Fruit fly (Drosophila melanogaster) whole organism, embryonic: ENCODE data around the gene CG15356.
A peak's percentile ranks its signal among the peaks of the same experiment; 100 is the strongest.

Source experiments
- ATbp ChIP-seq: fragments of 200-800 bp; sonication (Bioruptor generic); optimal IDR thresholded peaks from 2 replicates; lab custom pipeline; 2017; ENCODE audit warnings: missing biosample characterization, mild to moderate bottlenecking, missing genetic modification characterization, missing genetic modification reagents
- CG10979 ChIP-seq: fragments of 200-800 bp; sonication (Bioruptor generic); optimal IDR thresholded peaks from 2 replicates; lab custom pipeline; 2018; ENCODE audit warnings: missing biosample characterization, mild to moderate bottlenecking, missing genetic modification characterization, moderate library complexity
- CG11093 ChIP-seq: fragments of 200-800 bp; sonication (Bioruptor generic); IDR thresholded peaks from 3 replicates; pipeline ENCODE4 v1.3.6; 2022; ENCODE audit warnings: missing biosample characterization, missing genetic modification characterization
- CG12659 ChIP-seq: fragments of 200-800 bp; sonication (Bioruptor generic); optimal IDR thresholded peaks from 3 replicates; lab custom pipeline; 2017; ENCODE audit warnings: mild to moderate bottlenecking, missing biosample characterization, missing genetic modification reagents, missing genetic modification characterization
- CG12744 ChIP-seq: fragments of 200-800 bp; sonication (Bioruptor generic); optimal IDR thresholded peaks from 2 replicates; lab custom pipeline; 2016; ENCODE audit warnings: missing biosample characterization, missing genetic modification characterization
- CG13624 ChIP-seq: fragments of 200-800 bp; sonication (Bioruptor generic); optimal IDR thresholded peaks from 2 replicates; lab custom pipeline; 2016; ENCODE audit warnings: missing biosample characterization, missing genetic modification characterization
- CG14014 ChIP-seq: fragments of 200-800 bp; sonication (Bioruptor generic); IDR thresholded peaks from 2 replicates; pipeline ENCODE4 v1.3.6; 2022; ENCODE audit warnings: missing biosample characterization, missing genetic modification characterization
- CG14860 ChIP-seq: fragments of 200-800 bp; sonication (Bioruptor generic); IDR thresholded peaks from 3 replicates; pipeline ENCODE4 v1.3.6; 2022; ENCODE audit warnings: missing biosample characterization, missing genetic modification characterization; ENCODE audit not compliant: partially characterized antibody
- CG15073 ChIP-seq: fragments of 200-800 bp; sonication (Bioruptor generic); optimal IDR thresholded peaks from 2 replicates; lab custom pipeline; 2016; ENCODE audit warnings: missing biosample characterization, missing genetic modification characterization
- CG1529 ChIP-seq: fragments of 200-800 bp; sonication (Bioruptor generic); optimal IDR thresholded peaks from 3 replicates; lab custom pipeline; 2018; ENCODE audit warnings: missing biosample characterization, missing genetic modification characterization
- CG17186 ChIP-seq: fragments of 200-800 bp; sonication (Bioruptor generic); optimal IDR thresholded peaks from 3 replicates; lab custom pipeline; 2017; ENCODE audit warnings: missing biosample characterization, missing genetic modification reagents, missing genetic modification characterization
- CG17359 ChIP-seq: fragments of 200-800 bp; sonication (Bioruptor generic); optimal IDR thresholded peaks from 3 replicates; lab custom pipeline; 2018; ENCODE audit warnings: missing biosample characterization, mild to moderate bottlenecking, missing genetic modification characterization, moderate library complexity
- CG17912 ChIP-seq: fragments of 200-800 bp; sonication (Bioruptor generic); optimal IDR thresholded peaks from 2 replicates; lab custom pipeline; 2018; ENCODE audit warnings: missing biosample characterization, mild to moderate bottlenecking, missing genetic modification characterization
- CG2120 ChIP-seq: fragments of 200-800 bp; sonication (Bioruptor generic); optimal IDR thresholded peaks from 3 replicates; lab custom pipeline; 2016; ENCODE audit warnings: missing biosample characterization, missing genetic modification characterization
- CG2875 ChIP-seq: fragments of 200-800 bp; sonication (Bioruptor generic); optimal IDR thresholded peaks from 2 replicates; lab custom pipeline; 2017; ENCODE audit warnings: missing biosample characterization, mild to moderate bottlenecking, missing genetic modification characterization, missing genetic modification reagents
- CG3407 ChIP-seq: fragments of 200-800 bp; sonication (Bioruptor generic); optimal IDR thresholded peaks from 2 replicates; lab custom pipeline; 2018; ENCODE audit warnings: missing biosample characterization, mild to moderate bottlenecking, missing genetic modification characterization
- CG34224 ChIP-seq: fragments of 200-800 bp; sonication (Bioruptor generic); IDR thresholded peaks from 3 replicates; pipeline ENCODE4 v1.3.6; 2022; ENCODE audit warnings: missing biosample characterization, missing genetic modification characterization; ENCODE audit not compliant: partially characterized antibody
- CG4282 ChIP-seq: fragments of 200-800 bp; sonication (Bioruptor generic); optimal IDR thresholded peaks from 2 replicates; lab custom pipeline; 2016; ENCODE audit warnings: missing biosample characterization, missing genetic modification characterization
- CG6254 ChIP-seq: fragments of 200-800 bp; sonication (Bioruptor generic); optimal IDR thresholded peaks from 3 replicates; lab custom pipeline; 2017; ENCODE audit warnings: mild to moderate bottlenecking, missing biosample characterization, missing genetic modification reagents, missing genetic modification characterization
- CG7745 ChIP-seq: fragments of 200-800 bp; sonication (Bioruptor generic); optimal IDR thresholded peaks from 2 replicates; lab custom pipeline; 2018; ENCODE audit warnings: missing biosample characterization, mild to moderate bottlenecking, missing genetic modification characterization, moderate library complexity
- CG7839 ChIP-seq: fragments of 200-800 bp; sonication (Bioruptor generic); optimal IDR thresholded peaks from 3 replicates; lab custom pipeline; 2018; ENCODE audit warnings: missing biosample characterization, mild to moderate bottlenecking, missing genetic modification characterization, moderate library complexity
- CG8089 ChIP-seq: fragments of 200-800 bp; sonication (Bioruptor generic); optimal IDR thresholded peaks from 3 replicates; lab custom pipeline; 2016; ENCODE audit warnings: missing biosample characterization, missing genetic modification characterization
- CG9876 ChIP-seq: fragments of 200-800 bp; sonication (Bioruptor generic); optimal IDR thresholded peaks from 2 replicates; lab custom pipeline; 2016; ENCODE audit warnings: missing biosample characterization, missing genetic modification characterization
- CkIIα-i1 ChIP-seq: fragments of 200-800 bp; sonication (Bioruptor generic); IDR thresholded peaks from 2 replicates; pipeline ENCODE4 v1.3.6; 2022; ENCODE audit warnings: missing biosample characterization, missing genetic modification characterization
- D19B ChIP-seq: fragments of 200-800 bp; sonication (Bioruptor generic); optimal IDR thresholded peaks from 2 replicates; lab custom pipeline; 2017; ENCODE audit warnings: missing biosample characterization, mild to moderate bottlenecking, missing genetic modification characterization
- Fer3 ChIP-seq: fragments of 200-800 bp; sonication (Bioruptor generic); optimal IDR thresholded peaks from 2 replicates; lab custom pipeline; 2018; ENCODE audit warnings: missing biosample characterization, mild to moderate bottlenecking, missing genetic modification characterization, moderate library complexity
- Hey ChIP-seq: fragments of 200-800 bp; sonication (Bioruptor generic); optimal IDR thresholded peaks from 3 replicates; lab custom pipeline; 2018; ENCODE audit warnings: missing biosample characterization, mild to moderate bottlenecking, missing genetic modification characterization
- HmgD ChIP-seq: fragments of 200-800 bp; sonication (Bioruptor generic); optimal IDR thresholded peaks from 3 replicates; lab custom pipeline; 2016; ENCODE audit warnings: missing biosample characterization, missing genetic modification characterization
- Jarid2 ChIP-seq: fragments of 200-800 bp; sonication (Bioruptor generic); optimal IDR thresholded peaks from 3 replicates; lab custom pipeline; 2017; ENCODE audit warnings: mild to moderate bottlenecking, missing biosample characterization, missing genetic modification reagents, missing genetic modification characterization
- Med ChIP-seq: fragments of 200-800 bp; sonication (Bioruptor generic); peaks from one replicate; lab custom pipeline; 2016; ENCODE audit warnings: missing biosample characterization, missing genetic modification characterization, mild to moderate bottlenecking, inconsistent platforms, moderate library complexity
- NK7.1 ChIP-seq: fragments of 200-800 bp; sonication (Bioruptor generic); optimal IDR thresholded peaks from 3 replicates; lab custom pipeline; 2016; ENCODE audit warnings: missing biosample characterization, missing genetic modification characterization
- Oli ChIP-seq: fragments of 200-800 bp; sonication (Bioruptor generic); optimal IDR thresholded peaks from 2 replicates; lab custom pipeline; 2018; ENCODE audit warnings: missing biosample characterization, mild to moderate bottlenecking, missing genetic modification characterization, moderate library complexity
- Opbp ChIP-seq: fragments of 200-800 bp; sonication (Bioruptor generic); IDR thresholded peaks from 3 replicates; pipeline ENCODE4 v1.3.6; 2022; ENCODE audit warnings: missing biosample characterization, missing genetic modification characterization; ENCODE audit not compliant: partially characterized antibody
- Rx ChIP-seq: fragments of 200-800 bp; sonication (Bioruptor generic); IDR thresholded peaks from 2 replicates; pipeline ENCODE4 v1.3.6; 2022; ENCODE audit warnings: missing biosample characterization, missing genetic modification characterization
- Side ChIP-seq: fragments of 200-800 bp; sonication (Bioruptor generic); optimal IDR thresholded peaks from 2 replicates; lab custom pipeline; 2016; ENCODE audit warnings: missing biosample characterization, missing genetic modification characterization
- Sry-δ ChIP-seq: fragments of 200-800 bp; sonication (Bioruptor generic); optimal IDR thresholded peaks from 2 replicates; lab custom pipeline; 2016; ENCODE audit warnings: missing biosample characterization, missing genetic modification characterization
- Tbp ChIP-seq: fragments of >200 bp; optimal IDR thresholded peaks from 2 replicates; lab custom pipeline; 2018; ENCODE audit warnings: missing biosample characterization, missing genetic modification characterization
- YL-1 ChIP-seq: fragments of 200-800 bp; sonication (Bioruptor generic); optimal IDR thresholded peaks from 3 replicates; lab custom pipeline; 2017; ENCODE audit warnings: missing biosample characterization, mild to moderate bottlenecking, missing genetic modification characterization
- amos ChIP-seq: fragments of 200-800 bp; sonication (Bioruptor generic); IDR thresholded peaks from 2 replicates; pipeline ENCODE4 v1.3.6; 2022; ENCODE audit warnings: missing biosample characterization, missing genetic modification characterization; ENCODE audit not compliant: partially characterized antibody
- ase ChIP-seq: fragments of 200-800 bp; sonication (Bioruptor generic); IDR thresholded peaks from 3 replicates; pipeline ENCODE4 v1.3.6; 2022; ENCODE audit warnings: missing biosample characterization, missing genetic modification characterization
- ci ChIP-seq: fragments of 200-800 bp; sonication (Bioruptor generic); IDR thresholded peaks from 3 replicates; pipeline ENCODE4 v1.3.6; 2022; ENCODE audit warnings: missing biosample characterization, missing genetic modification characterization
- da ChIP-seq: fragments of 200-800 bp; sonication (Bioruptor generic); optimal IDR thresholded peaks from 2 replicates; lab custom pipeline; 2016; ENCODE audit warnings: missing biosample characterization, missing genetic modification characterization
- dmrt11E ChIP-seq: fragments of 200-800 bp; sonication (Bioruptor generic); optimal IDR thresholded peaks from 3 replicates; lab custom pipeline; 2018; ENCODE audit warnings: missing biosample characterization, mild to moderate bottlenecking, missing genetic modification characterization, moderate library complexity
- ftz-f1 ChIP-seq: fragments of 200-800 bp; sonication (Bioruptor generic); optimal IDR thresholded peaks from 2 replicates; lab custom pipeline; 2016; ENCODE audit warnings: missing biosample characterization, missing genetic modification characterization
- inv ChIP-seq: fragments of 200-800 bp; sonication (Bioruptor generic); IDR thresholded peaks from 2 replicates; pipeline ENCODE4 v1.3.6; 2022; ENCODE audit warnings: missing biosample characterization, missing genetic modification characterization; ENCODE audit not compliant: partially characterized antibody
- klu ChIP-seq: fragments of 200-800 bp; sonication (Bioruptor generic); IDR thresholded peaks from 2 replicates; pipeline ENCODE4 v1.3.6; 2022; ENCODE audit warnings: missing biosample characterization, missing genetic modification characterization
- maf-S ChIP-seq: fragments of 200-800 bp; sonication (Bioruptor generic); optimal IDR thresholded peaks from 2 replicates; lab custom pipeline; 2016; ENCODE audit warnings: missing biosample characterization, missing genetic modification characterization
- oc ChIP-seq: fragments of 200-800 bp; sonication (Bioruptor generic); optimal IDR thresholded peaks from 2 replicates; lab custom pipeline; 2018; ENCODE audit warnings: missing biosample characterization, mild to moderate bottlenecking, missing genetic modification characterization, moderate library complexity
- pita ChIP-seq: fragments of 200-800 bp; sonication (Bioruptor generic); optimal IDR thresholded peaks from 2 replicates; lab custom pipeline; 2017; ENCODE audit warnings: missing biosample characterization, mild to moderate bottlenecking, missing genetic modification characterization
- sens ChIP-seq: fragments of 200-800 bp; sonication (Bioruptor generic); peaks from one replicate; lab custom pipeline; 2016; ENCODE audit warnings: missing biosample characterization, missing genetic modification characterization

The CG15356 gene

DNA sequence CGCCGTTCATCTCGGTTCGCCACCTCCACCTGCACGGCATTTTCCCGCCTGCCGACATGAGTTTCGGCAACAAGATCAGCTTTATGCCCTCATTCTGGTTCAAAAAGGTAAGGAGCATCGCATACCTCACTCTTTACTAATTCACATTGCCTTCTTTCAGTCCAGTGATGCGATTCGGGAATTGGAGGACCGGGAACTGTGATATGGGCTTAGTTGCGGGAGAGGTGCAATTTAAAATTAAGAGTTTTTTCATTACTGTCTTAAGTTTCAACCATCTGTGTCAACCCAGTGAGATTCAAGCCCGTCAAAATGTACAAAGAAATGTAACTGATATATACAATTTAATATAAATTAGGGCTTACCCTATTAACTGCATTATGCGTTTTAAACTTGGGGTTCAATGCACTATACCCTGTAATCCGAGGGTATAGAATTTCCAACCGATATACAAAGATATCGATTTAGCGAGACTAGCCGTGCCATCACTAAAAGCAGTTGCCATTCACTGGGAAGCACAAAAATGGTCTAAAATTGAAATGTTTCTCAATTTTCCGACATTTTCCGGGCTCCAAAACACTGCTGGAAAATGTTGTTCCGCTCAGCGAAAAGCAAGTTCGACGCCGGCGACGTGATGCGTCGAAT, 1.3 kb upstream of the CG15356 start, which contains the start of gene CG7289 (continued):
- TF ChIP-seq Fer3 (tag; lab: Kevin White, UChicago): no peak
- TF ChIP-seq pita (GFP tag; lab: Kevin White, UChicago): no peak
- no peak for TF ChIP-seq NK7.1
- no peak for TF ChIP-seq Tbp (GFP tag; lab: Kevin White, UChicago)
- no peak for TF ChIP-seq da (GFP tag; lab: Kevin White, UChicago)
- peak; percentile 85 for TF ChIP-seq Sry-δ (GFP tag; lab: Kevin White, UChicago)
- TF ChIP-seq CG1529 (GFP tag; lab: Kevin White, UChicago): no peak
- no peak for TF ChIP-seq Jarid2 (GFP tag; lab: Kevin White, UChicago)
- no peak for TF ChIP-seq oc (tag; lab: Kevin White, UChicago)
- TF ChIP-seq CG3407 (GFP tag; lab: Kevin White, UChicago): no peak
- no peak for TF ChIP-seq CG4282
- TF ChIP-seq Rx (GFP tag; lab: Robert Waterston, UW): no peak
- peak; percentile 46 for TF ChIP-seq CG2120 (GFP tag; lab: Kevin White, UChicago)
- TF ChIP-seq CG2875 (GFP tag; lab: Kevin White, UChicago): no peak
- TF ChIP-seq CG12659 (GFP tag; lab: Kevin White, UChicago): peak; percentile 6
- TF ChIP-seq CG14860 (GFP tag; lab: Robert Waterston, UW): peak; percentile 55; the same call in 2 of the 3 replicates
- TF ChIP-seq klu (GFP tag; lab: Robert Waterston, UW): no peak
- no peak for TF ChIP-seq HmgD (GFP tag; lab: Kevin White, UChicago)
- TF ChIP-seq YL-1 (GFP tag; lab: Kevin White, UChicago): peak; percentile 49
- no peak for TF ChIP-seq CG7839
- TF ChIP-seq Opbp: peak; percentile 71; the same call in 2 of the 3 replicates
- TF ChIP-seq CG9876 (GFP tag; lab: Kevin White, UChicago): no peak
- TF ChIP-seq CkIIα-i1 (GFP tag; lab: Robert Waterston, UW): no peak
- no peak for TF ChIP-seq ase
- TF ChIP-seq amos (GFP tag; lab: Robert Waterston, UW): peak; percentile 64
- TF ChIP-seq CG34224 (GFP tag; lab: Robert Waterston, UW): peak; percentile 52
- no peak for TF ChIP-seq CG17359 (tag; lab: Kevin White, UChicago)
- TF ChIP-seq Hey (tag; lab: Kevin White, UChicago): no peak
- no peak for TF ChIP-seq CG14014 (GFP tag; lab: Robert Waterston, UW)
- TF ChIP-seq CG6254 (GFP tag; lab: Kevin White, UChicago): no peak
- TF ChIP-seq inv: peak; percentile 19; the same call in 1 of the 2 replicates
- TF ChIP-seq CG11093: no peak
- no peak for TF ChIP-seq ftz-f1 (GFP tag; lab: Kevin White, UChicago)
- peak; percentile 42 for TF ChIP-seq Med (GFP tag; lab: Kevin White, UChicago)
- no peak for TF ChIP-seq Oli
- no peak for TF ChIP-seq CG17186 (GFP tag; lab: Kevin White, UChicago)
- peak; percentile 80 for TF ChIP-seq sens (GFP tag; lab: Kevin White, UChicago)
- TF ChIP-seq CG8089 (GFP tag; lab: Kevin White, UChicago): no peak
- 0 out of 3 replicates have a peak, but pooled peaks have one; percentile 9 for TF ChIP-seq ci
- TF ChIP-seq CG12744 (GFP tag; lab: Kevin White, UChicago): no peak
- TF ChIP-seq Side: no peak
- peak; percentile 99 for TF ChIP-seq D19B
- TF ChIP-seq CG17912 (GFP tag; lab: Kevin White, UChicago): no peak
- TF ChIP-seq dmrt11E (tag; lab: Kevin White, UChicago): no peak
- TF ChIP-seq CG7745 (tag; lab: Kevin White, UChicago): no peak
- TF ChIP-seq CG10979 (tag; lab: Kevin White, UChicago): peak; percentile 9
- TF ChIP-seq maf-S (GFP tag; lab: Kevin White, UChicago): no peak
- TF ChIP-seq ATbp: no peak
- TF ChIP-seq CG13624 (GFP tag; lab: Kevin White, UChicago): no peak
- no peak for TF ChIP-seq CG15073
